Worm (Caenorhabditis elegans): ENCODE measurements around the gene K09H11.9.

DNA sequence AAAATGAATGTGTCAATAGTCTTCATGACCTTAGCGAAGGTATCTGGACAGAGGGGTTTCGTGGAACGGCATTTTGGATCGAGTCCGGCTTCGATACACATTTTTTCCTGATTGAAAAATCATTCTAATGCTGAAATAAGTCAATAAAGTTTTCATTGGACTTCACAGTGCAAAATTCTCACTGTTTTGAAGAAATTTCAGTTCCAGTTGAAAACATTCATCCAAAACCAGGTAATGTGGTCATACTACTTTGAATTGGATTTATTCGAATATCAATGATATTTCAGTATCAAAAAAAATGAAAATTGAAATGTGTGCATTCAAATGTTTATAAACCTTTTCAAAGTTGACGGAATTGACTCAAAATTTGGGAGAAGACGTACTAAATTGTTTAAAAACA, 37.0 kb upstream of the K09H11.9 start, which contains the start of gene pgph-1:
- TF ChIP-seq pha-4 (tag; optimal IDR thresholded peaks at IDR 0.05) (no peak), unc-39 (tag; optimal IDR thresholded peaks at IDR 0.05) (no peak), lin-13 (tag; optimal IDR thresholded peaks at IDR 0.05) (no peak), ces-1 (GFP tag; optimal IDR thresholded peaks at IDR 0.05) (no peak), mep-1 (tag; optimal IDR thresholded peaks at IDR 0.05) (no peak), nhr-237 (tag; optimal IDR thresholded peaks at IDR 0.05) (no peak), blmp-1 (tag; optimal IDR thresholded peaks at IDR 0.05) (no peak), nhr-12 (tag; optimal IDR thresholded peaks at IDR 0.05) (no peak), ceh-39 (tag; optimal IDR thresholded peaks at IDR 0.05) (no peak), unc-62 (GFP tag; optimal IDR thresholded peaks at IDR 0.05) (no peak)

Measured in whole organism, mixed stage, embryonic.